Fruit fly (Drosophila melanogaster): ENCODE measurements around the gene mre11.

The mre11 gene

DNA sequence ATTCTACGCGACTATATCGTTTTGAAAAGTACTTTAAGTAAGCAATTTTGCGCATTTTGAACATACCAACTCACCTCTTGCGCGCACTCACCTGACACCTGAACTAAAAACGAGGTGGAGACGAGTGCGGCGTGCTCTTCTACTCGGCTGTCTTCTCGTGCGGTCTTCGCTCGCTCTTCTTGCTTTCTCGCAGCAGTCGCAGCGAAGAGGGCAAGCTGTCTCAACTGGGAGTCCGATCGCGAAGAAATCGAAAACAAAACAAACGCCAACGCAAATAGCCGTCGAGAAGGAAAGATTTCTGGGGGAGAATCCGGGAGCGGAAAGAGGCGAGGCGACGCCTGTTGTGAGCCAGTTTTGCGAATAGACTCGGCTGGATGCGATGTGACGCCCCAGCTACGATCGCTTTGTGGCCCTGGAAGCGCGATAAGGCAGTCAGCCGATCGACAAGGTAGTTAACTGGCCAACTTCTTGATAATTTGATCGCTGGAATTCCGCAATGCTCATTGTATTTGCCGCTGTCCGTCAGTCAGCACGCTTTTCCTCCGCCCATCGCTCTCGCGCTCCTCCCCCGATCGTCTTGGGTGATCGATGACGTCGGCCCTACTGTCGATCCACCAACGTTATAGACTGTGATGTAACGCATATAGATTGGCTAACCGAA, 10.1 kb upstream of the mre11 start (continued):
- TF ChIP-seq sd (tag; optimal IDR thresholded peaks at IDR 0.05) (peak; percentile 100), croc (GFP tag; conservative IDR thresholded peaks at IDR 0.05) (no peak), lbe (GFP tag; optimal IDR thresholded peaks at IDR 0.05) (no peak), ttk (GFP tag; IDR thresholded peaks at IDR 0.05) (no peak), CG11247 (GFP tag; IDR thresholded peaks at IDR 0.05) (no peak), CG3995 (GFP tag; optimal IDR thresholded peaks at IDR 0.05) (no peak), Ada2b (GFP tag; IDR thresholded peaks at IDR 0.05) (no peak), Sin3A (optimal IDR thresholded peaks at IDR 0.05) (no peak), CTCF (GFP tag; optimal IDR thresholded peaks at IDR 0.05) (no peak), so (GFP tag; IDR thresholded peaks at IDR 0.05) (no peak; the same call in 2 of the 3 replicates), Sry-δ (GFP tag; optimal IDR thresholded peaks at IDR 0.05) (no peak), lmd (GFP tag; IDR thresholded peaks at IDR 0.05) (no peak), CG12942 (GFP tag; optimal IDR thresholded peaks at IDR 0.05) (no peak), Oli (tag; optimal IDR thresholded peaks at IDR 0.05) (no peak), eyg (GFP tag; optimal IDR thresholded peaks at IDR 0.05) (no peak), ERR (GFP tag; optimal IDR thresholded peaks at IDR 0.05) (peak; percentile 36), Dref (GFP tag; IDR thresholded peaks at IDR 0.05) (no peak), CG7786 (GFP tag; optimal IDR thresholded peaks at IDR 0.05) (no peak), CG15011 (GFP tag; optimal IDR thresholded peaks at IDR 0.05) (no peak), slp2 (GFP tag; optimal IDR thresholded peaks at IDR 0.05) (no peak), MESR4 (GFP tag; optimal IDR thresholded peaks at IDR 0.05) (no peak), CG4404 (GFP tag; IDR thresholded peaks at IDR 0.05) (no peak), br (optimal IDR thresholded peaks at IDR 0.05) (no peak), chinmo (GFP tag; IDR thresholded peaks at IDR 0.05; ENCODE audit: partially characterized antibody) (peak; percentile 86), CG18599 (GFP tag; optimal IDR thresholded peaks at IDR 0.05) (peak; percentile 40), CG31388 (GFP tag; optimal IDR thresholded peaks at IDR 0.05) (no peak), usp (GFP tag; optimal IDR thresholded peaks at IDR 0.05) (no peak), Neu2 (GFP tag; optimal IDR thresholded peaks at IDR 0.05; ENCODE audit: borderline replicate concordance) (no peak), MBD-R2 (GFP tag; IDR thresholded peaks at IDR 0.05) (no peak; the same call in 1 of the 2 replicates), Hr3 (GFP tag; optimal IDR thresholded peaks at IDR 0.05) (no peak), CG12219 (GFP tag; optimal IDR thresholded peaks at IDR 0.05) (no peak), Jarid2 (GFP tag; optimal IDR thresholded peaks at IDR 0.05) (peak; percentile 44), CG31441 (GFP tag; IDR thresholded peaks at IDR 0.05) (no peak), CG32767 (GFP tag; IDR thresholded peaks at IDR 0.05) (no peak), CG2202 (tag; optimal IDR thresholded peaks at IDR 0.05) (no peak), Dp (GFP tag; optimal IDR thresholded peaks at IDR 0.05) (peak; percentile 75), Max (GFP tag; optimal IDR thresholded peaks at IDR 0.05) (no peak), lab (GFP tag; optimal IDR thresholded peaks at IDR 0.05) (peak; percentile 77), CG14860 (GFP tag; IDR thresholded peaks at IDR 0.05; ENCODE audit: partially characterized antibody) (no peak), CG16815 (GFP tag; optimal IDR thresholded peaks at IDR 0.05) (no peak), mam (GFP tag; optimal IDR thresholded peaks at IDR 0.05) (no peak), lilli (GFP tag; optimal IDR thresholded peaks at IDR 0.05) (no peak), prd (optimal IDR thresholded peaks at IDR 0.05) (no peak), prd (GFP tag; IDR thresholded peaks at IDR 0.05) (no peak), CG9876 (GFP tag; optimal IDR thresholded peaks at IDR 0.05) (no peak), dm (GFP tag; optimal IDR thresholded peaks at IDR 0.05) (no peak), CG10366 (GFP tag; IDR thresholded peaks at IDR 0.05) (no peak), CG7963 (GFP tag; IDR thresholded peaks at IDR 0.05; ENCODE audit: partially characterized antibody) (no peak), Opbp (GFP tag; IDR thresholded peaks at IDR 0.05; ENCODE audit: partially characterized antibody) (no peak), ewg (GFP tag; optimal IDR thresholded peaks at IDR 0.05) (no peak), Side (GFP tag; optimal IDR thresholded peaks at IDR 0.05) (no peak), vfl (GFP tag; optimal IDR thresholded peaks at IDR 0.05) (no peak), CG15696 (tag; optimal IDR thresholded peaks at IDR 0.05) (no peak)

Data from whole organism, embryonic.